Fruit fly (Drosophila melanogaster) whole organism, prepupa: ENCODE data around the gene CG9586.

Source experiments
- Blimp-1 ChIP-seq: fragments of 200-800 bp; sonication (Bioruptor generic); optimal IDR thresholded peaks from 3 replicates; lab custom pipeline; 2017; ENCODE audit warnings: missing biosample characterization, missing genetic modification characterization, mild to moderate bottlenecking, moderate library complexity, missing genetic modification reagents
- CG10631 ChIP-seq: fragments of 200-800 bp; sonication (Bioruptor generic); optimal IDR thresholded peaks from 2 replicates; lab custom pipeline; 2016; ENCODE audit warnings: missing biosample characterization, missing genetic modification characterization
- CG10669 ChIP-seq: fragments of 200-800 bp; sonication (Bioruptor generic); optimal IDR thresholded peaks from 3 replicates; lab custom pipeline; 2018; ENCODE audit warnings: missing biosample characterization, mild to moderate bottlenecking, missing genetic modification characterization, moderate library complexity
- CG11294 ChIP-seq: fragments of 200-800 bp; sonication (Bioruptor generic); IDR thresholded peaks from 2 replicates; pipeline ENCODE4 v1.3.6; 2022; ENCODE audit warnings: missing biosample characterization, missing genetic modification characterization
- CG11902 ChIP-seq: fragments of 200-800 bp; sonication (Bioruptor generic); optimal IDR thresholded peaks from 3 replicates; lab custom pipeline; 2016; ENCODE audit warnings: missing biosample characterization, missing genetic modification characterization
- CG15336 ChIP-seq: fragments of 200-800 bp; sonication (Bioruptor generic); IDR thresholded peaks from 2 replicates; pipeline ENCODE4 v1.3.6; 2022; ENCODE audit warnings: missing biosample characterization, missing genetic modification characterization
- CG3032 ChIP-seq: fragments of 200-800 bp; optimal IDR thresholded peaks from 2 replicates; lab custom pipeline; 2019; ENCODE audit warnings: missing biosample characterization, mild to moderate bottlenecking, missing genetic modification characterization, moderate library complexity
- CG34406 ChIP-seq: fragments of 200-800 bp; sonication (Bioruptor generic); optimal IDR thresholded peaks from 3 replicates; lab custom pipeline; 2016; ENCODE audit warnings: missing biosample characterization, missing genetic modification characterization
- CG3919 ChIP-seq: fragments of 200-800 bp; sonication (Bioruptor generic); optimal IDR thresholded peaks from 3 replicates; lab custom pipeline; 2016; ENCODE audit warnings: missing biosample characterization, missing genetic modification characterization
- CG4318 ChIP-seq: fragments of 200-800 bp; sonication (Bioruptor generic); optimal IDR thresholded peaks from 3 replicates; lab custom pipeline; 2017; ENCODE audit warnings: missing biosample characterization, mild to moderate bottlenecking, missing genetic modification characterization
- CG6163 ChIP-seq: fragments of 200-800 bp; sonication (Bioruptor generic); IDR thresholded peaks from 3 replicates; pipeline ENCODE4 v1.3.6; 2022; ENCODE audit warnings: missing biosample characterization, missing genetic modification characterization
- CG6276 ChIP-seq: fragments of 200-800 bp; sonication (Bioruptor generic); optimal IDR thresholded peaks from 2 replicates; lab custom pipeline; 2017; ENCODE audit warnings: missing biosample characterization, mild to moderate bottlenecking, missing genetic modification characterization
- CG6808 ChIP-seq: fragments of 200-800 bp; sonication (Bioruptor generic); optimal IDR thresholded peaks from 3 replicates; lab custom pipeline; 2017; ENCODE audit warnings: missing biosample characterization, missing genetic modification characterization, mild to moderate bottlenecking, moderate library complexity, missing genetic modification reagents
- CG8119 ChIP-seq: fragments of 200-800 bp; sonication (Bioruptor generic); IDR thresholded peaks from 3 replicates; pipeline ENCODE4 v1.3.6; 2022; ENCODE audit warnings: missing biosample characterization, missing genetic modification characterization
- CG9139 ChIP-seq: fragments of 200-800 bp; sonication (Bioruptor generic); optimal IDR thresholded peaks from 3 replicates; lab custom pipeline; 2017; ENCODE audit warnings: missing biosample characterization, mild to moderate bottlenecking, missing genetic modification characterization
- Eip75B ChIP-seq: fragments of 200-800 bp; sonication (Bioruptor generic); optimal IDR thresholded peaks from 3 replicates; lab custom pipeline; 2016; ENCODE audit warnings: missing biosample characterization, missing genetic modification characterization
- Eip78C ChIP-seq: fragments of 200-800 bp; sonication (Bioruptor generic); peaks from one replicate; lab custom pipeline; 2016; ENCODE audit warnings: missing biosample characterization, missing genetic modification characterization
- Eip93F ChIP-seq: fragments of 200-800 bp; sonication (Bioruptor generic); optimal IDR thresholded peaks from 2 replicates; lab custom pipeline; 2016; ENCODE audit warnings: missing biosample characterization, mild to moderate bottlenecking, missing genetic modification characterization
- Ets21C ChIP-seq: fragments of 200-800 bp; sonication (Bioruptor generic); optimal IDR thresholded peaks from 3 replicates; lab custom pipeline; 2016; ENCODE audit warnings: missing biosample characterization, missing genetic modification characterization
- Ets96B ChIP-seq: fragments of 200-800 bp; optimal IDR thresholded peaks from 2 replicates; lab custom pipeline; 2019; ENCODE audit warnings: missing biosample characterization, mild to moderate bottlenecking, missing genetic modification characterization, moderate library complexity
- Hr38 ChIP-seq: sonication (Bioruptor generic); optimal IDR thresholded peaks from 2 replicates; lab custom pipeline; 2016; ENCODE audit warnings: missing biosample characterization, missing genetic modification characterization
- Hr4 ChIP-seq: fragments of 200-800 bp; sonication (Bioruptor generic); optimal IDR thresholded peaks from 3 replicates; lab custom pipeline; 2016; ENCODE audit warnings: missing biosample characterization, missing genetic modification characterization
- Lpt ChIP-seq: fragments of 200-800 bp; sonication (Bioruptor generic); optimal IDR thresholded peaks from 3 replicates; lab custom pipeline; 2016; ENCODE audit warnings: missing biosample characterization, missing genetic modification characterization
- Met ChIP-seq: fragments of 200-800 bp; sonication (Bioruptor generic); optimal IDR thresholded peaks from 3 replicates; lab custom pipeline; 2016; ENCODE audit warnings: missing biosample characterization, missing genetic modification characterization
- Smox ChIP-seq: fragments of 200-800 bp; sonication (Bioruptor generic); optimal IDR thresholded peaks from 3 replicates; lab custom pipeline; 2016; ENCODE audit warnings: missing biosample characterization, missing genetic modification characterization
- Sox14 ChIP-seq: fragments of 200-800 bp; sonication (Bioruptor generic); optimal IDR thresholded peaks from 3 replicates; lab custom pipeline; 2016; ENCODE audit warnings: missing biosample characterization, missing genetic modification characterization
- achi ChIP-seq: fragments of 200-800 bp; sonication (Bioruptor generic); optimal IDR thresholded peaks from 3 replicates; lab custom pipeline; 2016; ENCODE audit warnings: missing biosample characterization, missing genetic modification characterization
- cyc ChIP-seq: fragments of 200-800 bp; sonication (Bioruptor generic); optimal IDR thresholded peaks from 3 replicates; lab custom pipeline; 2016; ENCODE audit warnings: missing biosample characterization, missing genetic modification characterization
- eg ChIP-seq: fragments of 200-800 bp; sonication (Bioruptor generic); IDR thresholded peaks from 3 replicates; pipeline ENCODE4 v1.3.6; 2022; ENCODE audit warnings: missing biosample characterization, missing genetic modification characterization
- esn ChIP-seq: fragments of 200-800 bp; sonication (Bioruptor generic); optimal IDR thresholded peaks from 2 replicates; lab custom pipeline; 2016; ENCODE audit warnings: missing biosample characterization, mild to moderate bottlenecking, missing genetic modification characterization, moderate library complexity
- fd59A ChIP-seq: fragments of 200-800 bp; sonication (Bioruptor generic); optimal IDR thresholded peaks from 2 replicates; lab custom pipeline; 2017; ENCODE audit warnings: missing biosample characterization, mild to moderate bottlenecking, missing genetic modification characterization, missing genetic modification reagents
- lz ChIP-seq: fragments of 200-800 bp; sonication (Bioruptor generic); optimal IDR thresholded peaks from 3 replicates; lab custom pipeline; 2016; ENCODE audit warnings: missing biosample characterization, missing genetic modification characterization
- pdm3 ChIP-seq: fragments of 200-800 bp; sonication (Bioruptor generic); optimal IDR thresholded peaks from 3 replicates; lab custom pipeline; 2016; ENCODE audit warnings: missing biosample characterization, missing genetic modification characterization
- salr ChIP-seq, 2 experiments: fragments of 200-800 bp; sonication (Bioruptor generic); optimal IDR thresholded peaks; 3 replicates each; lab custom pipeline; 2016 to 2018; ENCODE audit warnings: missing biosample characterization in 2 of 2, missing genetic modification characterization in 2 of 2, mild to moderate bottlenecking in 1 of 2
- ss ChIP-seq, 2 experiments: fragments of 200-800 bp; sonication (Bioruptor generic); optimal IDR thresholded peaks; 2 replicates in 1 of 2; 3 replicates in 1 of 2; lab custom pipeline; 2017 to 2018; ENCODE audit warnings: mild to moderate bottlenecking in 2 of 2, missing biosample characterization in 2 of 2, missing genetic modification characterization in 2 of 2, moderate library complexity in 1 of 2
- topi ChIP-seq: fragments of 200-800 bp; sonication (Bioruptor generic); optimal IDR thresholded peaks from 3 replicates; lab custom pipeline; 2016; ENCODE audit warnings: missing biosample characterization, missing genetic modification characterization
- vri ChIP-seq: fragments of 200-800 bp; sonication (Bioruptor generic); optimal IDR thresholded peaks from 3 replicates; lab custom pipeline; 2016; ENCODE audit warnings: missing biosample characterization, mild to moderate bottlenecking, missing genetic modification characterization

Gene CG9586

DNA sequence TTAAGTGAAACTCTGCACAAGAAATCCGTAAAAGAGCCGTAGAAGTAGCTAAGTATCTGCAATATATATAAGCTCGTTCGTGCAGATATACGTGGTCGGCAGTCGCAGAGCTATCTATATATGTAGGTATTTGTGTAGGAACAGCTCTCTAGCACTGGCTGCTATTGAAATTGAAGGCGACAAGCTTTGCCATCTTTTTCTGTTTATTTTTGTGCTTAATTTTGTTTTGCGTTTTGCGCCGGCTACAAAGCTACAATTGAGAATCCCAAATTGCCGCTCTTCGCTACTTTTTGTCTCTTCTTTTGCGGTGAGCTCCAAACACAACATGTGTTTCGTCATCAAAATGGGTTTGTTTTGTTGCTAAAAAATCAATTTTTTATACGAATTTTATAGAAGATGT, 8.9 kb upstream of the CG9586 start (continued):
- peak; percentile 75 for TF ChIP-seq vri
- no peak for TF ChIP-seq CG4318 (GFP tag; lab: Kevin White, UChicago)
- no peak for TF ChIP-seq Ets21C (GFP tag; lab: Kevin White, UChicago)
- peak; percentile 5 for TF ChIP-seq Met (GFP tag; lab: Kevin White, UChicago)
- TF ChIP-seq Blimp-1 = no peak
- peak; percentile 61 for TF ChIP-seq Ets96B (tag; lab: Kevin White, UChicago)
- TF ChIP-seq cyc = no peak
- peak; percentile 97 for TF ChIP-seq CG6163 (GFP tag; lab: Robert Waterston, UW)
- peak; percentile 95 for TF ChIP-seq Eip93F (GFP tag; lab: Kevin White, UChicago)
- peak; percentile 97 for TF ChIP-seq CG15336
- TF ChIP-seq Sox14 = no peak

DNA sequence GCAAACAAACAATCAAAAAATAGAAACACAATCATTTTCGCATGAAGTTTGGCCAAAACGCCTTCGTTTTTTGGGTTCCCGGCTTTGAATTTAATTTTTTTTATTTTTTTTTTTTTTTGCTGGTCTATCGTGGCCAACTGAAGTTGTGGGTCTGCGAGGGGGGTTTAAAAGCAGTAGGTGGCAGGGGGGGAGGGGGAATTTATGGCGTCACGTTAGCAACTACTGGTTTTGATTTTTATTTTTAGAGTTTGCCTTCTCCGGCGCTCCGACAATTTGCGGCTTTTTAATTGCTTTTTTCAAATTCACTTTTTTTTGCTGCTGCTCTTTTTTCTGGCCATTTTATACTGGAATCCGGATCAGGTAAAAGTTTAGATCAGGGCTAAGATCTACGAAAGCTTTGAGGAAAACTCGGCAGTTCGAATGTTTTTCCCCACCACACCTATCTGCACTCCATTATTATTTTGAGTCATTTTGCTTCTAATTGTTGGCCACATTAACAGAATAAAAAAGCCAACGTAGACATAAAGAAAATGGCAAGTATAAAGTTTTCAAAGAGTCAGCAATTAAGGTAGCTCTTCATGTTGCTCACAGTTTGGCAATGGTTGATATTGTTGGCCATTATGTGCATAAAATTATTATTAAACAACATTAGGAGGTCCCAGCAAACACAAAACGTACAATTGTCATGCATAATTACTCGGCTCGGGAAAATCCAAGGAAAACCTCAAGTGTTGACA, 7.7 kb upstream of the CG9586 start:
- TF ChIP-seq eg (GFP tag; lab: Robert Waterston, UW) = peak; percentile 46; the same call in 1 of the 3 replicates
- 0 out of 3 replicates have a peak, but pooled peaks have one; percentile 24 for TF ChIP-seq CG8119
- TF ChIP-seq CG11902 (GFP tag; lab: Kevin White, UChicago) = no peak
- TF ChIP-seq CG6276 = peak; percentile 32

DNA sequence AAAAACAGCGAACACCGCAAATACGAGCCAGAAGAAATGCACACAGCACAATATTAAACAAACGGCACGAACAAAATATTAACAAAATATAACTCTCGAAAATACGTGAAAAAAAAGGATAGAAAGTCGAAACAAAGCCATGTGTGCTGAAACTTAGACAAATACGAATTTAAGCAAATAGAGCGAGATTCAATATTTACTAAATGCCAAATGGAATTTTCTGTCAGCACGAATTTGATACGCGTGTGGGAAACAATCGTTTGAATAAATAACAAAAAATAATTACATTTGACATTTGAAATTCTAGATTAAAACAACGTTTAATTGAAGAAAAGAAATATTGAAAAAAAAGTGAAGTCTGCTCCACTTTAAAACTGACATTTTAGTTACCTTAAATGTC, 7.0 kb upstream of the CG9586 start:
- TF ChIP-seq Hr38 (GFP tag; lab: Kevin White, UChicago) (no peak), CG3032 (tag; lab: Kevin White, UChicago) (no peak), topi (GFP tag; lab: Kevin White, UChicago) (no peak), Hr4 (no peak), salr (GFP tag; optimal IDR thresholded peaks at IDR 0.05; lab: Kevin White, UChicago) (no peak), CG34406 (no peak), esn (no peak), CG11294 (GFP tag; lab: Robert Waterston, UW) (no peak), Ets21C (GFP tag; lab: Kevin White, UChicago) (no peak), CG8119 (no peak), pdm3 (no peak), CG10631 (GFP tag; lab: Kevin White, UChicago) (no peak), eg (GFP tag; lab: Robert Waterston, UW) (no peak), Blimp-1 (no peak), Ets96B (tag; lab: Kevin White, UChicago) (no peak), CG9139 (GFP tag; lab: Kevin White, UChicago) (no peak), CG6808 (no peak), CG10669 (GFP tag; lab: Kevin White, UChicago) (no peak), fd59A (GFP tag; lab: Kevin White, UChicago) (no peak), CG4318 (GFP tag; lab: Kevin White, UChicago) (no peak)
- TF ChIP-seq, all 60 proteins: peak for 0

DNA sequence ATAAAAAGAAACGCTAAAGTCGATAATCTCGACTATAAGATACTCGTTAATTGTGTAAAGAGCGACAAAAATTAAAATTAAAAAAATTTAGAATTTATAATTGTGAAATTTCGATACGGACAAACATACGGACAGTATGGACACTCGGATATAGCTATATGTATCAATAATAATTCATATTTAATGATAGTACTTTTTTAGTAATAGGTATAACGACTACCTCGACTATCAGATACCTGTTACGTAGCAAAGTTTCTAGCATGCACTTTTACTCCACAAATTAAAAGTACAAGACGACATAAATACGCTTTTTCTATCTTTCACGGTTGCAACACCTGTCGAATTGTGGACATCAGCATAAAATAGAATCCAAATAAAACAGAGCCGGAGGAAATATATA, 6.6 kb upstream of the CG9586 start:
- TF ChIP-seq CG10669 (GFP tag; lab: Kevin White, UChicago) (no peak), Eip75B (GFP tag; lab: Kevin White, UChicago) (no peak), Blimp-1 (no peak), lz (GFP tag; lab: Kevin White, UChicago) (no peak), Ets21C (GFP tag; lab: Kevin White, UChicago) (no peak), Hr4 (no peak), Eip78C (GFP tag; lab: Kevin White, UChicago) (no peak), Sox14 (no peak), Smox (no peak), CG3919 (GFP tag; lab: Kevin White, UChicago) (no peak), achi (GFP tag; lab: Kevin White, UChicago) (no peak), cyc (no peak), CG15336 (no peak), CG6808 (no peak), ss (GFP tag; optimal IDR thresholded peaks at IDR 0.05; lab: Kevin White, UChicago) (no peak), Lpt (GFP tag; lab: Kevin White, UChicago) (no peak), Hr38 (GFP tag; lab: Kevin White, UChicago) (no peak)
